Worm (Caenorhabditis elegans) whole organism, L1 larva: ENCODE measurements around the gene mfsd-13.2.
A peak's percentile ranks its signal among the peaks of the same experiment; 100 is the strongest.

Source experiments
- C16A3.4 ChIP-seq: fragments of 150-350 bp; optimal IDR thresholded peaks from 2 replicates; lab custom pipeline; 2014; ENCODE audit warnings: missing biosample characterization, missing genetic modification characterization
- C34B4.2 ChIP-seq: sonication (generic microtip); optimal IDR thresholded peaks from 2 replicates; lab custom pipeline; 2017; ENCODE audit warnings: mild to moderate bottlenecking, missing genetic modification characterization, missing compliant biosample characterization
- Y116A8C.19 ChIP-seq: sonication (generic microtip); optimal IDR thresholded peaks from 2 replicates; lab custom pipeline; 2016; ENCODE audit warnings: missing compliant biosample characterization, missing genetic modification characterization, borderline replicate concordance
- aha-1 ChIP-seq: fragments of 150-350 bp; optimal IDR thresholded peaks from 2 replicates; lab custom pipeline; 2014; ENCODE audit warnings: missing biosample characterization, missing genetic modification characterization
- aly-2 ChIP-seq: fragments of 150-350 bp; optimal IDR thresholded peaks from 2 replicates; lab custom pipeline; 2014; ENCODE audit warnings: missing biosample characterization, missing genetic modification characterization
- ama-1 ChIP-seq: fragments of 150-350 bp; optimal IDR thresholded peaks from 2 replicates; lab custom pipeline; 2014
- blmp-1 ChIP-seq: fragments of 150-350 bp; optimal IDR thresholded peaks from 2 replicates; lab custom pipeline; 2014; ENCODE audit warnings: missing biosample characterization, missing genetic modification characterization
- ceh-82 ChIP-seq, 3 experiments: fragments of 150-350 bp in 1 of 3; sonication (generic microtip) in 2 of 3; optimal IDR thresholded peaks; 2 replicates each; lab custom pipeline; 2014 to 2017; ENCODE audit warnings: missing biosample characterization in 3 of 3, missing genetic modification characterization in 3 of 3
- elt-2 ChIP-seq: sonication (generic microtip); optimal IDR thresholded peaks from 2 replicates; lab custom pipeline; 2016; ENCODE audit warnings: missing genetic modification characterization, mild to moderate bottlenecking, inconsistent platforms, missing compliant biosample characterization, missing genetic modification reagents
- elt-3 ChIP-seq, 6 experiments: fragments of 150-350 bp in 1 of 6; sonication (generic microtip); optimal IDR thresholded peaks; 2 replicates each; lab custom pipeline; 2017 to 2018; ENCODE audit warnings: missing biosample characterization in 6 of 6, missing genetic modification characterization in 6 of 6, inconsistent platforms in 1 of 6
- fkh-10 ChIP-seq: sonication (generic microtip); optimal IDR thresholded peaks from 2 replicates; lab custom pipeline; 2017; ENCODE audit warnings: missing biosample characterization, missing genetic modification reagents, missing genetic modification characterization
- fos-1 ChIP-seq: fragments of 150-350 bp; optimal IDR thresholded peaks from 2 replicates; lab custom pipeline; 2014; ENCODE audit warnings: missing biosample characterization, missing genetic modification characterization
- lin-13 ChIP-seq: fragments of 150-350 bp; optimal IDR thresholded peaks from 2 replicates; lab custom pipeline; 2014; ENCODE audit warnings: missing biosample characterization, missing genetic modification reagents, missing genetic modification characterization
- lin-14 ChIP-seq: fragments of 200-800 bp; sonication (Bioruptor generic); optimal IDR thresholded peaks from 2 replicates; lab custom pipeline; 2018; ENCODE audit warnings: mild to moderate bottlenecking, missing genetic modification characterization, moderate library complexity, missing compliant biosample characterization
- lin-15B ChIP-seq: fragments of 150-350 bp; sonication (generic microtip); optimal IDR thresholded peaks from 3 replicates; lab custom pipeline; 2014; ENCODE audit warnings: missing biosample characterization, missing genetic modification characterization
- lin-35 ChIP-seq, 2 experiments: fragments of 150-350 bp; optimal IDR thresholded peaks; 2 replicates each; lab custom pipeline; 2014; ENCODE audit warnings: missing biosample characterization in 2 of 2, missing genetic modification characterization in 2 of 2, missing genetic modification reagents in 2 of 2
- lir-3 ChIP-seq: sonication (generic microtip); optimal IDR thresholded peaks from 2 replicates; lab custom pipeline; 2016; ENCODE audit warnings: mild to moderate bottlenecking, missing genetic modification characterization, moderate library complexity, missing compliant biosample characterization; ENCODE audit not compliant: poor library complexity
- lsy-2 ChIP-seq, 2 experiments: fragments of 150-350 bp; optimal IDR thresholded peaks; 2 replicates each; lab custom pipeline; 2014; ENCODE audit warnings: missing biosample characterization in 2 of 2, missing genetic modification characterization in 2 of 2
- nhr-12 ChIP-seq: sonication (generic microtip); optimal IDR thresholded peaks from 2 replicates; lab custom pipeline; 2017; ENCODE audit warnings: missing biosample characterization, missing genetic modification characterization
- nhr-19 ChIP-seq: fragments of 200-800 bp; sonication (Bioruptor generic); conservative IDR thresholded peaks from 2 replicates; pipeline ENCODE4 v1.3.6; 2022; ENCODE audit warnings: missing genetic modification characterization, missing compliant biosample characterization
- nhr-20 ChIP-seq: sonication (generic microtip); optimal IDR thresholded peaks from 2 replicates; lab custom pipeline; 2016; ENCODE audit warnings: mild to moderate bottlenecking, missing genetic modification characterization, missing compliant biosample characterization
- nhr-237 ChIP-seq: fragments of 150-350 bp; optimal IDR thresholded peaks from 2 replicates; lab custom pipeline; 2014; ENCODE audit warnings: missing biosample characterization, missing genetic modification characterization
- nhr-28 ChIP-seq: fragments of 150-350 bp; optimal IDR thresholded peaks from 2 replicates; lab custom pipeline; 2014; ENCODE audit warnings: missing biosample characterization, missing genetic modification characterization
- nhr-77 ChIP-seq: fragments of 150-350 bp; optimal IDR thresholded peaks from 2 replicates; lab custom pipeline; 2014; ENCODE audit warnings: missing biosample characterization, missing genetic modification characterization
- nhr-84 ChIP-seq: sonication (generic microtip); optimal IDR thresholded peaks from 2 replicates; lab custom pipeline; 2017; ENCODE audit warnings: missing biosample characterization, missing genetic modification characterization
- nhr-90 ChIP-seq: sonication (generic microtip); optimal IDR thresholded peaks from 2 replicates; lab custom pipeline; 2016; ENCODE audit warnings: mild to moderate bottlenecking, missing genetic modification characterization, missing compliant biosample characterization; ENCODE audit not compliant: poor library complexity
- snpc-4 ChIP-seq: fragments of 150-350 bp; optimal IDR thresholded peaks from 2 replicates; lab custom pipeline; 2014; ENCODE audit warnings: missing biosample characterization, missing genetic modification characterization
- sox-4 ChIP-seq: sonication (generic microtip); optimal IDR thresholded peaks from 2 replicates; lab custom pipeline; 2016; ENCODE audit warnings: missing genetic modification characterization, missing compliant biosample characterization
- sptf-1 ChIP-seq: fragments of 150-350 bp; optimal IDR thresholded peaks from 2 replicates; lab custom pipeline; 2014; ENCODE audit warnings: missing biosample characterization, missing genetic modification characterization
- tbx-2 ChIP-seq: sonication (generic microtip); optimal IDR thresholded peaks from 2 replicates; lab custom pipeline; 2016; ENCODE audit warnings: missing genetic modification characterization, missing compliant biosample characterization
- unc-130 ChIP-seq: fragments of 150-350 bp; optimal IDR thresholded peaks from 2 replicates; lab custom pipeline; 2017; ENCODE audit warnings: missing biosample characterization, missing genetic modification characterization, inconsistent platforms
- unc-62 ChIP-seq: fragments of 150-350 bp; optimal IDR thresholded peaks from 2 replicates; lab custom pipeline; 2014; ENCODE audit warnings: missing biosample characterization, missing genetic modification reagents, missing genetic modification characterization
- unc-86 ChIP-seq: sonication (generic microtip); optimal IDR thresholded peaks from 2 replicates; lab custom pipeline; 2016; ENCODE audit warnings: missing genetic modification characterization, missing compliant biosample characterization
- unc-98 ChIP-seq: fragments of 200-800 bp; sonication (Bioruptor generic); IDR thresholded peaks from 2 replicates; pipeline ENCODE4 v1.3.6; 2022; ENCODE audit warnings: missing genetic modification characterization, missing compliant biosample characterization
- zag-1 ChIP-seq: fragments of 150-350 bp; optimal IDR thresholded peaks from 2 replicates; lab custom pipeline; 2014; ENCODE audit warnings: missing biosample characterization, missing genetic modification characterization
- zip-4 ChIP-seq: fragments of 200-800 bp; sonication (Bioruptor generic); optimal IDR thresholded peaks from 2 replicates; lab custom pipeline; 2018; ENCODE audit warnings: mild to moderate bottlenecking, missing genetic modification characterization, moderate library complexity, missing compliant biosample characterization

Gene mfsd-13.2

DNA sequence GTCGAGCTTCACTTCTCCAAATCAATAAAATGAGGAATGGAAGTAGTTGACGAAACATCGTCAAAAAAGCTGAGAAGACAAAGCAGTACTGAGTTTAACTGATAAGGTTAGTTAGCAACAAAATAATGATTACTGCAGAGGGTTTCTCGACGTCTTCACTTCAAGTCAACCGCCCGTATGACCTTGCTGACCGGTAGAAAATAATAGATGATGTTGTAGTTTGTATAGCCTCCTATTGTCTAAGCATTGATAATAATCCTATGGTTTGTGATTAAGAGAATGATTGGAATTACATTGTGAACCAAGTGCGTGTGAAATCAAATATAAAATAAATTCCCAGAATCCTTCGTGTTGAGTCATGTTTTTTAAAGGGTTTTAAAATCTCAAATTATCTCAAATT, 33.7 kb upstream of the mfsd-13.2 start, which contains the start of gene E04F6.6:
TSS of gene E04F6.6 (minus strand) at position 258 of the 400 bp plus-strand sequence.
- peak in 2 of 6 experiments; percentile 12 to 67 for TF ChIP-seq elt-3 (tag; optimal IDR thresholded peaks at IDR 0.05; lab: Kevin White, UChicago)
- TF ChIP-seq blmp-1 (tag; lab: Kevin White, UChicago), result peak; percentile 34
- TF ChIP-seq aha-1 (tag; lab: Kevin White, UChicago), result no peak
- peak; percentile 14 for TF ChIP-seq nhr-20
- no peak for TF ChIP-seq ceh-82 (tag; optimal IDR thresholded peaks at IDR 0.05; lab: Kevin White, UChicago)

DNA sequence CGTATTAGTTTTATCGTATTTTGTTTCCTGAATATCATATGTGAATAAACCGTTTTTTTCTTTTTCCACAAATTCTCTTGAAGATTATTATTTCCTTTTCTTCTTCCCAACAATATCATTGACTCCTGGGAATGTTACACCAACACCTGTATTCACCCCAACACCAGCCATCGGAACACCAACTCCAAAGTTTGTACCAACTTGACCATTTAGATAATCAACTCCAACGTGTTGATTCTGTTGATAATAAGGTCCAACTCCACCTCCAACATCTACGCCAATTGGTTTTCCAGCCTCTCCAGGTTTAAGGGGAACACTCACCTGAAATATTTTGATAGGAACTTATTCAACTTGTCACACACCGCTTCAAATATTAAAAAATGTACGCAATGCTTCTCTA, 31.8 kb upstream of the mfsd-13.2 start:
- TF ChIP-seq nhr-237 (tag; lab: Kevin White, UChicago) (no peak), nhr-19 (0 out of 2 replicates have a peak, but pooled peaks have one; percentile 6)
- TF ChIP-seq, all 84 proteins: peak for 1

DNA sequence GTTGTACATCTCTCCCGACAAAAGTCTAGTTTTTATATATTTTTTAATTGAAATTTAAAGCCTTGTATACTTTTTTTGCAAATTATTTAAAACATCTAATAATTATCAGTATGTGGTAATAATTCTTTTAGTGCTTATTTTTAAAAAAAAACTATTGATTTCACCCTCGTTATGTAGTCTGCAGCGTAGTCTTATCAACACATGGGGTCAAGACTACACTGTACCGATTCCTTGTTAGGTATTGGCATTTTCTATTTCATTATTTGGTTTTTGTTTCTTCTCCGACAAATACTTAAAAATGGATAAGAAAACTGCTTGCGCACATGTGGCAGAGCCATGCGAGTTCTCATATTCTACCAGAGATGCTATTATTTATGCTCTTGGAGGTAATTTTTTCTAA, 30.4 kb upstream of the mfsd-13.2 start, which contains the start of gene maoc-1:
TSS of gene maoc-1 (plus strand) at position 237 of the 400 bp plus-strand sequence.
- TF ChIP-seq lin-35 (GFP tag; optimal IDR thresholded peaks at IDR 0.05; lab: Kevin White, UChicago) (peak in 1 of 2 experiments; percentile 18), nhr-12 (tag; lab: Kevin White, UChicago) (no peak), fos-1 (tag; lab: Kevin White, UChicago) (no peak), lin-13 (no peak), aly-2 (tag; lab: Kevin White, UChicago) (no peak), nhr-28 (tag; lab: Kevin White, UChicago) (no peak), sptf-1 (no peak), tbx-2 (tag; lab: Kevin White, UChicago) (no peak), blmp-1 (tag; lab: Kevin White, UChicago) (peak; percentile 5), unc-62 (no peak), lsy-2 (tag; optimal IDR thresholded peaks at IDR 0.05; lab: Kevin White, UChicago) (no peak), nhr-20 (peak; percentile 36), unc-130 (tag; lab: Kevin White, UChicago) (no peak), lin-14 (GFP tag; lab: Kevin White, UChicago) (no peak), unc-86 (no peak), C34B4.2 (no peak), nhr-84 (no peak), fkh-10 (GFP tag; lab: Kevin White, UChicago) (no peak), snpc-4 (no peak), lin-15B (tag; lab: Kevin White, UChicago) (no peak), sox-4 (tag; lab: Kevin White, UChicago) (no peak), unc-98 (GFP tag; lab: Robert Waterston, UW) (no peak), elt-2 (tag; lab: Kevin White, UChicago) (peak; percentile 6)

DNA sequence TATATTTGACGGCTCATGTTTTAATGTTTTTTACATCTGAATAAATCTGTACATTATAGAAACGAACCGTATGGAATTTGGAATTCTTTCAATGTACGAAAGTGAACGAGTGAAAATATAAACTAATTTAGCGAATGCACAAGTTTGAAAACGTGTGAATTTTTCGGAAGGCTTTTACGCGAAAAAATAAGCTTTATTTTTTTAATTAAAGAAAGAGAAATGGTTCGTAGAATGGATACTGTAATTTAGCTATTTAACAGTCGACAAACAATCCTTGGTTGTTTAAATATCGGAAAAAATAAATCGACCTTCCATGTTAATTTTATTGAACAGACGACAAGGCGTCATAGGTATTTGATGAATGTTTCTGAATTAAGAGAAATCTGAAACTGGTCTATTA, 29.9 kb upstream of the mfsd-13.2 start, which contains the start of gene acdh-12:
TSS of gene acdh-12 (minus strand) at position 101 of the 400 bp plus-strand sequence.
- no peak for TF ChIP-seq nhr-84
- no peak for TF ChIP-seq Y116A8C.19
- TF ChIP-seq C16A3.4 (tag; lab: Kevin White, UChicago), result no peak
- TF ChIP-seq nhr-19, result no peak
- TF ChIP-seq ama-1 (lab: Kevin White, UChicago), result no peak
- no peak for TF ChIP-seq fos-1 (tag; lab: Kevin White, UChicago)
- TF ChIP-seq nhr-77 (tag; lab: Kevin White, UChicago), result no peak
- TF ChIP-seq, all 84 proteins: peak for 0

DNA sequence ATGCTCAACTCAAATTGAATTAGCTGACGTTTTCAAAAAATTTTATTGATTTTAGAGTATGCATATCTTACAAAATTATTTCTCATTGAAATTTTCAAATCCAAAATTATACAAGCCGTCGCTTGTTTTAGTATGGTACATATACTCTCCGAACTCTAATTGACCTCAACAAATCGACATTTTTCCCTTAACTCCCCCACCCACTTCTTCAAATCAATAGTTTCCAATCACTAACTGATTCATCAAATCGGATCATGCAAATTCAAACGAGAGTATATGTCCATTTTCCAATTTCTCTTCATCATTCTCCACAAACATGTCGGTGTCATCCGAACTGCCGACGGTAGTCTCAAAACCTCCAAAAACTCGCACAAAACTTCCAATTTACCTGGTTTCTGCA, 23.5 kb upstream of the mfsd-13.2 start, which contains the start of gene E04F6.4:
TSS of gene E04F6.4 (plus strand) at position 301 of the 400 bp plus-strand sequence.
- no peak for TF ChIP-seq nhr-90
- no peak for TF ChIP-seq snpc-4
- TF ChIP-seq nhr-12 (tag; lab: Kevin White, UChicago), result no peak
- TF ChIP-seq unc-62, result no peak
- TF ChIP-seq sptf-1, result no peak
- no peak for TF ChIP-seq nhr-19
- TF ChIP-seq lir-3 (tag; lab: Kevin White, UChicago), result no peak
- no peak for TF ChIP-seq fkh-10 (GFP tag; lab: Kevin White, UChicago)
- TF ChIP-seq zip-4 (GFP tag; lab: Kevin White, UChicago), result no peak
- no peak for TF ChIP-seq zag-1
- TF ChIP-seq, all 84 proteins: peak for 0
